Worm (Caenorhabditis elegans) whole organism, late embryonic: ENCODE results near the gene pdhb-1.

ENCODE experiments used
- C08G9.2 ChIP-seq: sonication (generic microtip); optimal IDR thresholded peaks from 2 replicates; lab custom pipeline; 2016; ENCODE audit warnings: mild to moderate bottlenecking, missing genetic modification characterization, moderate library complexity, missing compliant biosample characterization
- C38D4.7 ChIP-seq: fragments of 200-800 bp; sonication (Bioruptor generic); optimal IDR thresholded peaks from 2 replicates; lab custom pipeline; 2018; ENCODE audit warnings: mild to moderate bottlenecking, missing genetic modification characterization, moderate library complexity, missing compliant biosample characterization
- K02D7.2 ChIP-seq: sonication (generic microtip); optimal IDR thresholded peaks from 2 replicates; lab custom pipeline; 2017; ENCODE audit warnings: mild to moderate bottlenecking, missing genetic modification characterization, missing compliant biosample characterization
- K09A11.1 ChIP-seq: sonication (generic microtip); optimal IDR thresholded peaks from 2 replicates; lab custom pipeline; 2017; ENCODE audit warnings: antibody characterized with exemption, mild to moderate bottlenecking, missing genetic modification characterization, missing compliant biosample characterization; ENCODE audit not compliant: insufficient read depth
- T23F11.4 ChIP-seq: fragments of 200-800 bp; sonication (Bioruptor generic); optimal IDR thresholded peaks from 2 replicates; lab custom pipeline; 2018; ENCODE audit warnings: mild to moderate bottlenecking, missing genetic modification characterization, missing compliant biosample characterization
- Y22D7AL.16 ChIP-seq: sonication (generic microtip); optimal IDR thresholded peaks from 2 replicates; lab custom pipeline; 2016; ENCODE audit warnings: missing genetic modification characterization, missing compliant biosample characterization
- ama-1 ChIP-seq: fragments of 150-350 bp; optimal IDR thresholded peaks from 2 replicates; lab custom pipeline; 2014
- ceh-18 ChIP-seq: sonication (generic microtip); optimal IDR thresholded peaks from 2 replicates; lab custom pipeline; 2016; ENCODE audit warnings: missing genetic modification characterization, missing compliant biosample characterization
- ceh-2 ChIP-seq: sonication (generic microtip); optimal IDR thresholded peaks from 2 replicates; lab custom pipeline; 2016; ENCODE audit warnings: missing genotype, missing genetic modification characterization, missing compliant biosample characterization
- ceh-24 ChIP-seq: sonication (generic microtip); optimal IDR thresholded peaks from 2 replicates; lab custom pipeline; 2016; ENCODE audit warnings: mild to moderate bottlenecking, missing genetic modification characterization, missing compliant biosample characterization
- ceh-30 ChIP-seq: fragments of 150-350 bp; optimal IDR thresholded peaks from 2 replicates; lab custom pipeline; 2014; ENCODE audit warnings: missing biosample characterization, missing genetic modification characterization
- ceh-31 ChIP-seq: sonication (generic microtip); optimal IDR thresholded peaks from 2 replicates; lab custom pipeline; 2016; ENCODE audit warnings: missing genetic modification characterization, missing compliant biosample characterization
- ceh-34 ChIP-seq: sonication (generic microtip); optimal IDR thresholded peaks from 2 replicates; lab custom pipeline; 2016; ENCODE audit warnings: mild to moderate bottlenecking, missing genetic modification characterization, missing compliant biosample characterization
- ceh-45 ChIP-seq: fragments of 200-800 bp; sonication (Bioruptor generic); IDR thresholded peaks from 2 replicates; pipeline ENCODE4 v1.3.6; 2022; ENCODE audit warnings: missing genetic modification reagents, missing genetic modification characterization, missing compliant biosample characterization
- ceh-48 ChIP-seq: sonication (generic microtip); optimal IDR thresholded peaks from 2 replicates; lab custom pipeline; 2016; ENCODE audit warnings: missing genetic modification characterization, inconsistent platforms, missing compliant biosample characterization
- ceh-9 ChIP-seq: sonication (generic microtip); optimal IDR thresholded peaks from 2 replicates; lab custom pipeline; 2016; ENCODE audit warnings: mild to moderate bottlenecking, missing genetic modification characterization, inconsistent platforms, missing compliant biosample characterization
- che-1 ChIP-seq: sonication (generic microtip); optimal IDR thresholded peaks from 2 replicates; lab custom pipeline; 2016; ENCODE audit warnings: mild to moderate bottlenecking, missing genetic modification characterization, missing compliant biosample characterization
- dve-1 ChIP-seq: sonication (generic microtip); optimal IDR thresholded peaks from 2 replicates; lab custom pipeline; 2017; ENCODE audit warnings: antibody characterized with exemption, mild to moderate bottlenecking, missing genetic modification characterization, missing compliant biosample characterization
- eyg-1 ChIP-seq: sonication (generic microtip); optimal IDR thresholded peaks from 2 replicates; lab custom pipeline; 2016; ENCODE audit warnings: missing genotype, missing genetic modification characterization, missing compliant biosample characterization
- fax-1 ChIP-seq: sonication (generic microtip); optimal IDR thresholded peaks from 2 replicates; lab custom pipeline; 2016; ENCODE audit warnings: missing genotype, missing genetic modification characterization, missing compliant biosample characterization
- fkh-6 ChIP-seq: sonication (generic microtip); optimal IDR thresholded peaks from 2 replicates; lab custom pipeline; 2016; ENCODE audit warnings: missing genetic modification characterization, missing compliant biosample characterization
- gmeb-2 ChIP-seq: sonication (generic microtip); optimal IDR thresholded peaks from 2 replicates; lab custom pipeline; 2016; ENCODE audit warnings: missing genetic modification characterization, inconsistent platforms, missing compliant biosample characterization
- hlh-13 ChIP-seq: fragments of 200-800 bp; sonication (Bioruptor generic); optimal IDR thresholded peaks from 2 replicates; lab custom pipeline; 2018; ENCODE audit warnings: mild to moderate bottlenecking, missing genetic modification characterization, missing compliant biosample characterization
- hlh-15 ChIP-seq: sonication (generic microtip); optimal IDR thresholded peaks from 2 replicates; lab custom pipeline; 2016; ENCODE audit warnings: missing genetic modification characterization, missing compliant biosample characterization
- hlh-30 ChIP-seq: sonication (generic microtip); optimal IDR thresholded peaks from 2 replicates; lab custom pipeline; 2017; ENCODE audit warnings: antibody characterized with exemption, missing genetic modification characterization, missing compliant biosample characterization; ENCODE audit not compliant: insufficient read depth
- hlh-6 ChIP-seq: sonication (generic microtip); optimal IDR thresholded peaks from 2 replicates; lab custom pipeline; 2016; ENCODE audit warnings: missing genotype, missing genetic modification characterization, missing compliant biosample characterization
- hlh-8 ChIP-seq: sonication (generic microtip); optimal IDR thresholded peaks from 2 replicates; lab custom pipeline; 2016; ENCODE audit warnings: missing genotype, missing genetic modification characterization, missing compliant biosample characterization
- lim-6 ChIP-seq: sonication (generic microtip); optimal IDR thresholded peaks from 2 replicates; lab custom pipeline; 2016; ENCODE audit warnings: missing genetic modification characterization, missing compliant biosample characterization
- madf-2 ChIP-seq: sonication (generic microtip); optimal IDR thresholded peaks from 2 replicates; lab custom pipeline; 2017; ENCODE audit warnings: missing genetic modification characterization, missing compliant biosample characterization
- mec-3 ChIP-seq: sonication (generic microtip); optimal IDR thresholded peaks from 2 replicates; lab custom pipeline; 2016; ENCODE audit warnings: borderline replicate concordance, missing genetic modification characterization, missing compliant biosample characterization
- nfya-1 ChIP-seq: sonication (generic microtip); optimal IDR thresholded peaks from 2 replicates; lab custom pipeline; 2017; ENCODE audit warnings: missing genetic modification characterization, mild to moderate bottlenecking, missing compliant biosample characterization, antibody characterized with exemption, moderate library complexity
- nhr-11 ChIP-seq: fragments of 150-350 bp; optimal IDR thresholded peaks from 2 replicates; lab custom pipeline; 2014; ENCODE audit warnings: missing biosample characterization, missing genetic modification characterization
- npax-4 ChIP-seq: sonication (generic microtip); optimal IDR thresholded peaks from 2 replicates; lab custom pipeline; 2016; ENCODE audit warnings: missing genetic modification characterization, missing compliant biosample characterization
- pat-9 ChIP-seq: fragments of 200-800 bp; sonication (Bioruptor generic); optimal IDR thresholded peaks from 2 replicates; lab custom pipeline; 2018; ENCODE audit warnings: mild to moderate bottlenecking, missing genetic modification characterization, moderate library complexity, missing compliant biosample characterization
- pqm-1 ChIP-seq: sonication (generic microtip); optimal IDR thresholded peaks from 2 replicates; lab custom pipeline; 2016; ENCODE audit warnings: missing genetic modification characterization, missing compliant biosample characterization
- pros-1 ChIP-seq: fragments of 150-350 bp; optimal IDR thresholded peaks from 2 replicates; lab custom pipeline; 2014; ENCODE audit warnings: missing biosample characterization, missing genetic modification reagents, missing genetic modification characterization
- rnt-1 ChIP-seq: sonication (generic microtip); optimal IDR thresholded peaks from 2 replicates; lab custom pipeline; 2016; ENCODE audit warnings: missing genetic modification characterization, missing compliant biosample characterization
- sox-2 ChIP-seq: fragments of 200-800 bp; sonication (Bioruptor generic); IDR thresholded peaks from 2 replicates; pipeline ENCODE4 v1.3.6; 2022; ENCODE audit warnings: missing genetic modification reagents, missing genetic modification characterization, missing compliant biosample characterization
- sox-4 ChIP-seq: sonication (generic microtip); optimal IDR thresholded peaks from 2 replicates; lab custom pipeline; 2017; ENCODE audit warnings: mild to moderate bottlenecking, missing genetic modification characterization, inconsistent platforms, missing compliant biosample characterization
- tbx-2 ChIP-seq: sonication (generic microtip); optimal IDR thresholded peaks from 2 replicates; lab custom pipeline; 2016; ENCODE audit warnings: missing genetic modification characterization, missing compliant biosample characterization
- ttx-3 ChIP-seq: sonication (generic microtip); optimal IDR thresholded peaks from 2 replicates; lab custom pipeline; 2016; ENCODE audit warnings: missing genetic modification reagents, missing genetic modification characterization, missing compliant biosample characterization
- unc-55 ChIP-seq: sonication (generic microtip); optimal IDR thresholded peaks from 2 replicates; lab custom pipeline; 2017; ENCODE audit warnings: missing biosample characterization, missing genetic modification reagents, missing genetic modification characterization
- zip-5 ChIP-seq: sonication (generic microtip); optimal IDR thresholded peaks from 2 replicates; lab custom pipeline; 2016; ENCODE audit warnings: missing genetic modification characterization, missing compliant biosample characterization
- ztf-16 ChIP-seq: sonication (generic microtip); optimal IDR thresholded peaks from 2 replicates; lab custom pipeline; 2017; ENCODE audit warnings: missing genetic modification characterization, missing compliant biosample characterization

pdhb-1 gene

ce11 chrIV:3382338-3382907 is 17.0 kb upstream of the pdhb-1 start, which contains the start of gene B0546.3:
Gene B0546.3 (minus strand): TSS chrIV:3382841.
- TF ChIP-seq hlh-13 (GFP tag; lab: Kevin White, UChicago) (no peak), mec-3 (tag; lab: Kevin White, UChicago) (no peak), nfya-1 (tag; lab: Kevin White, UChicago) (no peak), pat-9 (tag; lab: Kevin White, UChicago) (no peak), sox-4 (no peak), ama-1 (lab: Kevin White, UChicago) (no peak), pqm-1 (tag; lab: Kevin White, UChicago) (no peak), madf-2 (tag; lab: Kevin White, UChicago) (no peak), K02D7.2 (tag; lab: Kevin White, UChicago) (no peak), sox-2 (GFP tag; lab: Robert Waterston, UW) (no peak), hlh-30 (tag; lab: Kevin White, UChicago) (no peak), ztf-16 (tag; lab: Kevin White, UChicago) (no peak), pros-1 (tag; lab: Kevin White, UChicago) (no peak), hlh-15 (no peak), nhr-11 (tag; lab: Kevin White, UChicago) (no peak), eyg-1 (tag; lab: Kevin White, UChicago) (no peak)
- TF ChIP-seq, all 69 proteins: peak for 0

- TF ChIP-seq sox-2 (GFP tag; lab: Robert Waterston, UW) (no peak), pqm-1 (tag; lab: Kevin White, UChicago) (no peak), eyg-1 (tag; lab: Kevin White, UChicago) (no peak), dve-1 (tag; lab: Kevin White, UChicago) (no peak), sox-4 (no peak), che-1 (no peak), hlh-30 (tag; lab: Kevin White, UChicago) (no peak), zip-5 (tag; lab: Kevin White, UChicago) (no peak), ceh-45 (no peak), K09A11.1 (tag; lab: Kevin White, UChicago) (no peak), C38D4.7 (GFP tag; lab: Kevin White, UChicago) (no peak), mec-3 (tag; lab: Kevin White, UChicago) (no peak)
Measured at ce11 chrIV:3383203-3383602, 16.3 kb upstream of the pdhb-1 start.

DNA sequence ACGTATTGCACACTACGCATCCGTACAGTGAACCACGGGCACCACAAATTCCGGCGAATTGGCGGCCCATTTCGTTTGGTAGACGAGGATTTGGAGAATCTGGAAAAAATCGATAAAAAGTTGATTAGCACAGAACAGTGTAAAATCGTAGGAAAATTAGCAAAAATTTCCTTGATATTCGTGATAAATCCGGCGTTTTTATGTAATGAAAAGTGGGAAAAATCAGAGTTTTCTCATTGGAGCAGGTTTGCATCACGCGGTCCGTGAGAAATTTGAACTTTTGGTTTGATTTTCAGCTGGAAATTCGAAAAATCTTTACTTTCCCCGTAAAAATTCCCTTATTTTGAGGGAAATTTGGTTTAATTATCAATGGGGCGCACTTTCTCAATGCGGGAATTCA is 15.4 kb upstream of the pdhb-1 start, which contains the start of gene B0546.4:
Gene B0546.4, minus strand, starts transcription at position 101 of the 400 bp plus-strand sequence.
- TF ChIP-seq sox-4 (no peak), ceh-18 (tag; lab: Kevin White, UChicago) (no peak), gmeb-2 (tag; lab: Kevin White, UChicago) (no peak), ttx-3 (tag; lab: Kevin White, UChicago) (no peak), npax-4 (tag; lab: Kevin White, UChicago) (no peak), C38D4.7 (GFP tag; lab: Kevin White, UChicago) (no peak), nfya-1 (tag; lab: Kevin White, UChicago) (no peak)

DNA sequence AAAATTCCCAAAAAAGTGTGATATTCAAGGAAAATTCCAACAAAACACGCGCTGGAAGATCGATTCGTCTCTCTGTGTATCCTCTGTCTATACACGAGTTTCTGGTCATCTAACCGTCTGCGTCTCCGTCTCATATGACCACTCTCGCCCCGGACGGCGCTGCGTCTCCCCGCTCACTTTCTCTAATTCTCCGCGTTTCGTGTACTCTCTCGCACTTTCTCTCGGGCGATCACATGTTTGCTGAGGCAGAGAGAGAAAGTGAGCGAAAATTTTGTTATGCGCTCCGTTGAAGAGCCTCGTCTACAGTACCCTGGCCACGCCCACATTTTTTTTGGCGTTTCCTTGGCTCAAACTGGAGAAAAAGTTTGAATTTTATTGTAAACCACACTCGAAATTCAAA is 14.9 kb upstream of the pdhb-1 start:
- TF ChIP-seq hlh-8 (tag; lab: Kevin White, UChicago) (peak; percentile 43), tbx-2 (peak; percentile 56), Y22D7AL.16 (no peak), T23F11.4 (GFP tag; lab: Kevin White, UChicago) (no peak), C08G9.2 (tag; lab: Kevin White, UChicago) (peak; percentile 37), ceh-34 (tag; lab: Kevin White, UChicago) (peak; percentile 79), ceh-2 (tag; lab: Kevin White, UChicago) (peak; percentile 44), zip-5 (tag; lab: Kevin White, UChicago) (no peak), rnt-1 (peak; percentile 65), nfya-1 (tag; lab: Kevin White, UChicago) (peak; percentile 85), ceh-24 (tag; lab: Kevin White, UChicago) (no peak), pqm-1 (tag; lab: Kevin White, UChicago) (peak; percentile 5), fkh-6 (tag; lab: Kevin White, UChicago) (no peak), ceh-18 (tag; lab: Kevin White, UChicago) (peak; percentile 77), nhr-11 (tag; lab: Kevin White, UChicago) (no peak), unc-55 (peak; percentile 47), ceh-31 (tag; lab: Kevin White, UChicago) (peak; percentile 78), fax-1 (tag; lab: Kevin White, UChicago) (no peak), ceh-9 (no peak), ceh-48 (peak; percentile 10), lim-6 (tag; lab: Kevin White, UChicago) (no peak), gmeb-2 (tag; lab: Kevin White, UChicago) (no peak), hlh-6 (tag; lab: Kevin White, UChicago) (no peak), ceh-45 (no peak), ceh-30 (tag; lab: Kevin White, UChicago) (no peak), sox-2 (GFP tag; lab: Robert Waterston, UW) (no peak)
